Worm (Caenorhabditis elegans) whole organism, midembryonic: ENCODE results near the gene col-151.

Experiments used
- klf-2 ChIP-seq: fragments of 200-800 bp; sonication (Bioruptor generic); conservative IDR thresholded peaks from 2 replicates; pipeline ENCODE4 v1.3.6; 2022; ENCODE audit warnings: missing genetic modification reagents, missing genetic modification characterization, missing compliant biosample characterization
- tab-1 ChIP-seq: fragments of 200-800 bp; sonication (Bioruptor generic); IDR thresholded peaks from 2 replicates; pipeline ENCODE4 v1.3.6; 2022; ENCODE audit warnings: missing genetic modification characterization, missing compliant biosample characterization

- no peak for TF ChIP-seq tab-1 (GFP tag; lab: Robert Waterston, UW)
- TF ChIP-seq klf-2 (GFP tag; lab: Robert Waterston, UW): no peak
Observed at ce11 chrV:10440723-10441122, 45.7 kb upstream of the col-151 start, which contains the start of gene snf-10.
